Worm (Caenorhabditis elegans) whole organism, L1 larva: ENCODE data around the gene pho-9.

ENCODE experiments used
- C34B4.2 ChIP-seq: sonication (generic microtip); optimal IDR thresholded peaks from 2 replicates; lab custom pipeline; 2017; ENCODE audit warnings: mild to moderate bottlenecking, missing genetic modification characterization, missing compliant biosample characterization
- F16B12.6 ChIP-seq: fragments of 150-350 bp; optimal IDR thresholded peaks from 2 replicates; lab custom pipeline; 2014; ENCODE audit warnings: missing biosample characterization, missing genetic modification characterization
- Y116A8C.19 ChIP-seq: sonication (generic microtip); optimal IDR thresholded peaks from 2 replicates; lab custom pipeline; 2016; ENCODE audit warnings: missing compliant biosample characterization, missing genetic modification characterization, borderline replicate concordance
- aha-1 ChIP-seq: fragments of 150-350 bp; optimal IDR thresholded peaks from 2 replicates; lab custom pipeline; 2014; ENCODE audit warnings: missing biosample characterization, missing genetic modification characterization
- alr-1 ChIP-seq: fragments of 200-800 bp; sonication (Bioruptor generic); optimal IDR thresholded peaks from 2 replicates; lab custom pipeline; 2018; ENCODE audit warnings: borderline replicate concordance, mild to moderate bottlenecking, missing genetic modification characterization, missing compliant biosample characterization
- aly-2 ChIP-seq: fragments of 150-350 bp; optimal IDR thresholded peaks from 2 replicates; lab custom pipeline; 2014; ENCODE audit warnings: missing biosample characterization, missing genetic modification characterization
- ama-1 ChIP-seq: fragments of 150-350 bp; optimal IDR thresholded peaks from 2 replicates; lab custom pipeline; 2014
- ceh-8 ChIP-seq: fragments of 200-800 bp; sonication (Bioruptor generic); optimal IDR thresholded peaks from 2 replicates; lab custom pipeline; 2018; ENCODE audit warnings: mild to moderate bottlenecking, missing genetic modification characterization, moderate library complexity, missing compliant biosample characterization
- ceh-82 ChIP-seq, 3 experiments: fragments of 150-350 bp in 1 of 3; sonication (generic microtip) in 2 of 3; optimal IDR thresholded peaks; 2 replicates each; lab custom pipeline; 2014 to 2017; ENCODE audit warnings: missing biosample characterization in 3 of 3, missing genetic modification characterization in 3 of 3
- ceh-88 ChIP-seq: fragments of 200-800 bp; sonication (Bioruptor generic); IDR thresholded peaks from 2 replicates; pipeline ENCODE4 v1.3.6; 2022; ENCODE audit warnings: missing genetic modification characterization, missing compliant biosample characterization
- efl-3 ChIP-seq: fragments of 200-800 bp; sonication (Bioruptor generic); optimal IDR thresholded peaks from 2 replicates; lab custom pipeline; 2018; ENCODE audit warnings: mild to moderate bottlenecking, missing genetic modification characterization, missing compliant biosample characterization
- elt-2 ChIP-seq: sonication (generic microtip); optimal IDR thresholded peaks from 2 replicates; lab custom pipeline; 2016; ENCODE audit warnings: missing genetic modification characterization, mild to moderate bottlenecking, inconsistent platforms, missing compliant biosample characterization, missing genetic modification reagents
- elt-3 ChIP-seq, 6 experiments: fragments of 150-350 bp in 1 of 6; sonication (generic microtip); optimal IDR thresholded peaks; 2 replicates each; lab custom pipeline; 2017 to 2018; ENCODE audit warnings: missing biosample characterization in 6 of 6, missing genetic modification characterization in 6 of 6, inconsistent platforms in 1 of 6
- fkh-8 ChIP-seq: sonication (generic microtip); optimal IDR thresholded peaks from 2 replicates; lab custom pipeline; 2016; ENCODE audit warnings: mild to moderate bottlenecking, missing genetic modification characterization, missing compliant biosample characterization
- hlh-17 ChIP-seq: fragments of 200-800 bp; sonication (Bioruptor generic); optimal IDR thresholded peaks from 2 replicates; lab custom pipeline; 2018; ENCODE audit warnings: missing genetic modification characterization, mild to moderate bottlenecking, missing compliant biosample characterization, moderate library complexity, borderline replicate concordance
- isw-1 ChIP-seq: fragments of 200-800 bp; sonication (Bioruptor generic); IDR thresholded peaks from 2 replicates; pipeline ENCODE4 v1.3.6; 2022; ENCODE audit warnings: missing genetic modification characterization, missing compliant biosample characterization
- lin-13 ChIP-seq: fragments of 150-350 bp; optimal IDR thresholded peaks from 2 replicates; lab custom pipeline; 2014; ENCODE audit warnings: missing biosample characterization, missing genetic modification reagents, missing genetic modification characterization
- lin-15B ChIP-seq: fragments of 150-350 bp; sonication (generic microtip); optimal IDR thresholded peaks from 3 replicates; lab custom pipeline; 2014; ENCODE audit warnings: missing biosample characterization, missing genetic modification characterization
- lin-35 ChIP-seq, 2 experiments: fragments of 150-350 bp; optimal IDR thresholded peaks; 2 replicates each; lab custom pipeline; 2014; ENCODE audit warnings: missing biosample characterization in 2 of 2, missing genetic modification characterization in 2 of 2, missing genetic modification reagents in 2 of 2
- lin-39 ChIP-seq: fragments of 150-350 bp; optimal IDR thresholded peaks from 2 replicates; lab custom pipeline; 2014; ENCODE audit warnings: missing biosample characterization, missing genetic modification reagents, missing genetic modification characterization
- mab-9 ChIP-seq: fragments of 200-800 bp; sonication (Bioruptor generic); IDR thresholded peaks from 2 replicates; pipeline ENCODE4 v1.3.6; 2022; ENCODE audit warnings: missing genetic modification reagents, missing genetic modification characterization, missing compliant biosample characterization
- mdl-1 ChIP-seq, 2 experiments: fragments of 150-350 bp; optimal IDR thresholded peaks; 2 replicates each; lab custom pipeline; 2014 to 2017; ENCODE audit warnings: missing biosample characterization in 2 of 2, missing genetic modification characterization in 2 of 2, inconsistent platforms in 1 of 2
- mef-2 ChIP-seq: fragments of 150-350 bp; optimal IDR thresholded peaks from 2 replicates; lab custom pipeline; 2014; ENCODE audit warnings: missing biosample characterization, missing genetic modification characterization
- nhr-11 ChIP-seq: fragments of 150-350 bp; optimal IDR thresholded peaks from 2 replicates; lab custom pipeline; 2014; ENCODE audit warnings: missing biosample characterization, missing genetic modification characterization
- nhr-12 ChIP-seq: sonication (generic microtip); optimal IDR thresholded peaks from 2 replicates; lab custom pipeline; 2017; ENCODE audit warnings: missing biosample characterization, missing genetic modification characterization
- nhr-19 ChIP-seq: fragments of 200-800 bp; sonication (Bioruptor generic); conservative IDR thresholded peaks from 2 replicates; pipeline ENCODE4 v1.3.6; 2022; ENCODE audit warnings: missing genetic modification characterization, missing compliant biosample characterization
- nhr-76 ChIP-seq: sonication (generic microtip); optimal IDR thresholded peaks from 2 replicates; lab custom pipeline; 2017; ENCODE audit warnings: missing biosample characterization, missing genetic modification characterization
- nhr-77 ChIP-seq: fragments of 150-350 bp; optimal IDR thresholded peaks from 2 replicates; lab custom pipeline; 2014; ENCODE audit warnings: missing biosample characterization, missing genetic modification characterization
- nhr-85 ChIP-seq: sonication (generic microtip); peaks from one replicate; lab custom pipeline; 2016; ENCODE audit warnings: missing genetic modification characterization, inconsistent platforms, missing compliant biosample characterization
- pag-3 ChIP-seq: sonication (generic microtip); optimal IDR thresholded peaks from 2 replicates; lab custom pipeline; 2017; ENCODE audit warnings: missing genetic modification characterization, mild to moderate bottlenecking, missing compliant biosample characterization, antibody characterized with exemption, borderline replicate concordance; ENCODE audit not compliant: insufficient read depth
- pax-3 ChIP-seq: fragments of 200-800 bp; sonication (Bioruptor generic); optimal IDR thresholded peaks from 2 replicates; lab custom pipeline; 2018; ENCODE audit warnings: mild to moderate bottlenecking, missing genetic modification characterization, moderate library complexity, missing compliant biosample characterization
- skn-1 ChIP-seq: fragments of 150-350 bp; optimal IDR thresholded peaks from 2 replicates; lab custom pipeline; 2014; ENCODE audit warnings: missing biosample characterization, missing genetic modification characterization
- snpc-4 ChIP-seq: fragments of 150-350 bp; optimal IDR thresholded peaks from 2 replicates; lab custom pipeline; 2014; ENCODE audit warnings: missing biosample characterization, missing genetic modification characterization
- snu-23 ChIP-seq: sonication (generic microtip); optimal IDR thresholded peaks from 2 replicates; lab custom pipeline; 2016; ENCODE audit warnings: missing genetic modification characterization, missing compliant biosample characterization
- swsn-7 ChIP-seq: sonication (generic microtip); optimal IDR thresholded peaks from 2 replicates; lab custom pipeline; 2016; ENCODE audit warnings: missing genetic modification characterization, missing compliant biosample characterization
- tbx-2 ChIP-seq: sonication (generic microtip); optimal IDR thresholded peaks from 2 replicates; lab custom pipeline; 2016; ENCODE audit warnings: missing genetic modification characterization, missing compliant biosample characterization
- unc-62 ChIP-seq: fragments of 150-350 bp; optimal IDR thresholded peaks from 2 replicates; lab custom pipeline; 2014; ENCODE audit warnings: missing biosample characterization, missing genetic modification reagents, missing genetic modification characterization
- unc-86 ChIP-seq: sonication (generic microtip); optimal IDR thresholded peaks from 2 replicates; lab custom pipeline; 2016; ENCODE audit warnings: missing genetic modification characterization, missing compliant biosample characterization
- vab-15 ChIP-seq: sonication (generic microtip); optimal IDR thresholded peaks from 2 replicates; lab custom pipeline; 2017; ENCODE audit warnings: missing genotype, mild to moderate bottlenecking, missing genetic modification characterization, missing compliant biosample characterization
- xbp-1 ChIP-seq: sonication (generic microtip); optimal IDR thresholded peaks from 2 replicates; lab custom pipeline; 2016; ENCODE audit warnings: missing genetic modification characterization, missing compliant biosample characterization

Gene pho-9

DNA sequence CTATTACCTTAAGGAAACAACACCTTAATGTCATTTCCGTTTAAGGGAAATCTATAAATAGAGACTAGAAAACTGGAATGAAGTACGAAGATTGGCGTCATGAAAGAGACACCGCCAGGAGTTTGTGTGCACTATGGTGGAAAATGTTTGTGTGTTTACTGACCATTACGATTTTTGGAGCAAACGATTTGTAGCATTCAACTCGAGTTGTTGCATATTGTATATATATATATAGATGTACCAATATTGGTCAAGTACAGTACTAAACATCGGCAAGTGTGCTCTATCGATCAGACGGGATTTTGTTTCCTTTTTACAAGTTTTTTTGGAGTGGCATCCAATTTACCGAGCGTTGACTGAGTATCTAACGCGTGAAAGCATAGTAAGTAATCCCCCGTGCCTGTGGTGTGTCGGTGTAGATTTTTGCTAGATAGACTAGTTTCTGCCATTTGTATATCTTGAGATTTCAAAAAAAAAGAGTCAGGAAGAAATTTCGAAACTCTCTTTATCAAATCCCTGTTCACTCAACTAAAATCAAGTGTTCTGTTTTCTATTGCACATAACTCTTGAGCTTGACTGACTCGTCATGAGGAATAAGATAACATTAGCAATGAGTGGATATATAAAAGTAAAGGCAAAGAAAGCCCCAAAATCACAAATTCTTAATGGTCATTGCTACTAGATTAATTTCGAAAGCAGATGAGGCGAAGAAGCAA, 41.3 kb upstream of the pho-9 start, which contains the start of the genes twk-45 and Y71H2AM.25:
TSS of gene twk-45 (minus strand) at position 101 of the 716 bp plus-strand sequence.
TSS of gene Y71H2AM.25 (plus strand) at position 666 of the 716 bp plus-strand sequence.
- no peak for TF ChIP-seq lin-35 (GFP tag; optimal IDR thresholded peaks at IDR 0.05; lab: Kevin White, UChicago)
- no peak for TF ChIP-seq pag-3
- no peak for TF ChIP-seq skn-1 (tag; lab: Kevin White, UChicago)
- no peak for TF ChIP-seq tbx-2 (tag; lab: Kevin White, UChicago)
- TF ChIP-seq mdl-1 (tag; optimal IDR thresholded peaks at IDR 0.05; lab: Kevin White, UChicago), result no peak
- no peak for TF ChIP-seq nhr-19 (GFP tag; lab: Robert Waterston, UW)
- no peak for TF ChIP-seq C34B4.2 (tag; lab: Kevin White, UChicago)
- no peak for TF ChIP-seq nhr-77 (tag; lab: Kevin White, UChicago)
- TF ChIP-seq, all 84 proteins: peak for 0

DNA sequence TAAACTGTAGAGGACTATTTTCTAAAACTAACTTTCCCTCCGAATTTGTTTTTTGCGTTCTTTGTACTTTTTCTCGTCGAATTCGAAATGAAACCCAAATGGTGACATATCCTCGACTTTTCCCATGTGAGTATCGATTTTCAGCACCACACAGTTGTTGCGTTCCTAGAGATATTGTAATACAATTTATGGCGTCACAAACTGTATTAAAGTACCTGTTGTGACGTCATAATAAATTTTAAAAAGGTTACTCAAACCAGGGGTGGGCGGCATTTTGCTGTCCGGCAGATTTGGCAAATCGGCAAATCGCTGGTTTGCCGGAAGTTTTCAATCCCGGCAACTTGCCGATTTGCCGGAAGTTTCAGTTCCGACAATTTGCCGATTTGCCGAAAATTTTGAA, 40.1 kb upstream of the pho-9 start:
- no peak for TF ChIP-seq unc-86 (tag; lab: Kevin White, UChicago)
- no peak for TF ChIP-seq elt-3 (tag; optimal IDR thresholded peaks at IDR 0.05; lab: Kevin White, UChicago)
- TF ChIP-seq nhr-11 (tag; lab: Kevin White, UChicago), result no peak
- no peak for TF ChIP-seq vab-15 (tag; lab: Kevin White, UChicago)
- no peak for TF ChIP-seq pag-3
- TF ChIP-seq pax-3, result no peak
- no peak for TF ChIP-seq fkh-8 (tag; lab: Kevin White, UChicago)
- no peak for TF ChIP-seq F16B12.6
- TF ChIP-seq unc-62 (GFP tag; lab: Kevin White, UChicago), result no peak
- TF ChIP-seq swsn-7 (tag; lab: Kevin White, UChicago), result no peak
- TF ChIP-seq, all 84 proteins: peak for 0

DNA sequence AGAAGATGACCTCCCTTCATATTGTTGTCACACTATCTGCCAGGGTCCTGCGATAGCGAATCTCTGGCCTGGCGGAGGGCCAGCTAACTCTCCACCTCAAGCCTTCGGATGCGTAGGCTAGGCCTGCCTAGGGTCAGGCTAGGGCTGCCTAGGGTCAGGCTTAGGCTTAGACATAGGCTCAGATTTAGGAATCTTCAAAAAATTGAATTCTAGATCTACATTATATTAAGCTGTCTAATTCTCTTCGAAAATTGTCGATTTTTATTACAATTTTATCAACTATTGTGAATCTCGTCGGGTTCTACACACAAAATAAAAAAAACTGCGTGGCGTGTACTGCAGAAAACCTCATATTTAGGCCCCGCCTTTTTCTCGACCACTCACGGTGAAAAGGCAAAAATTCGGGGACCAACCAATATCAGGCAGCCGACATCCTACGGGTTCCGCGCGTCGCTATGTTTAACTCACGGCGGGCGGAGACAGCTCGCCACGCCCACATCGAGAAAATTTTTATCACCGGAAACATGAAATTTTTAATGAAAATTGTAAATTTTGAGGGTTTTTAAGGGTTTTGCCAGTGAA, 34.9 kb upstream of the pho-9 start:
- TF ChIP-seq snpc-4 (tag; lab: Kevin White, UChicago) (peak; percentile 6), nhr-19 (GFP tag; lab: Robert Waterston, UW) (peak; percentile 20; the same call in 1 of the 2 replicates), lin-39 (tag; lab: Kevin White, UChicago) (no peak)

DNA sequence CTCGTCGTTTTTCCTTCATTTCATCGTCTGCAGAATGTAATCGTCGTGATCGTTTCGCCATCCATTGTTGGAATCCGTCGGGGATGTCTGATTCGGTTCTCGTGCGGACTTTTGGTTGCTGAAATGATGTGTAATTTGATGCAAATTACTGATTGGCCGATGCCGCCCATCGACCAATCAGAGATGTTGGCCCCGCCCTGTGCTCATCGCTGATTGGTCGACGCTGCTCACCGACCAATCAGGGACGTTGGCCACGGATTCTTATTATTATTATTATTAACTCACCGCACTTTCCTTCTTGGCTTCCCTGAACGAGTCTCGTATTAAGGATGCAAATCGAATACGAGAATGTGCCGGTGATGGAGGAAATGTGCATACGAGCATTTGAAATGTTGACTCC, 33.4 kb upstream of the pho-9 start:
- TF ChIP-seq mab-9 (no peak), hlh-17 (GFP tag; lab: Kevin White, UChicago) (no peak), aha-1 (tag; lab: Kevin White, UChicago) (no peak), lin-13 (GFP tag; lab: Kevin White, UChicago) (no peak), unc-62 (GFP tag; lab: Kevin White, UChicago) (no peak), ceh-82 (tag; optimal IDR thresholded peaks at IDR 0.05; lab: Kevin White, UChicago) (no peak), lin-15B (tag; lab: Kevin White, UChicago) (no peak), nhr-76 (tag; lab: Kevin White, UChicago) (no peak), Y116A8C.19 (tag; lab: Kevin White, UChicago) (no peak), isw-1 (GFP tag; lab: Robert Waterston, UW) (no peak), pag-3 (no peak), aly-2 (no peak), alr-1 (no peak), F16B12.6 (no peak), xbp-1 (no peak), nhr-85 (tag; lab: Kevin White, UChicago) (no peak)

DNA sequence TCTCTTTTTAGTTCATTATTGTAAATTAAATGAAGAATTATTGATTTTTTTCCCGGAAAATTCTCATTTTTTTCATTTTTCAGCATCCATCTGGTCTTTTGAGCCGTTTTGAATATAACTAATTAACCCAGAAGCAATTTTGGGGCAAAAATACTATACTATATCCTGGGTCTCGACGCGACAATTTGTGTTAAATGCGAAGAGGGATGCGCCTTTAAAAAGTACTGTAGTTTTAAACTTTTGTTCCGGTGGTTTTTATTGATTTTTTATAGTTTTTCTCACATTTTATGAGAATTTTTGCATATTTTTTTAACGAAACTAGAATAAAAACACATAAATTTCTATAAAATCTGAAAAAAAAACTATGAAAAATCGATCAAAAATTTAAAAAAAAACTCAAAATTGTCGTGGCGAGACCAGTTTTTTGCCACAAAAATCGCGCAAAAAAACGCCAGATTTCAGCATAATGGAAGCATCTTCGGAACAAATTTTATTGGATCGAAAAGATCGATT, 27.4 kb upstream of the pho-9 start, which contains the start of gene tbcc-1:
TSS of gene tbcc-1 (plus strand) at position 463 of the 513 bp plus-strand sequence.
- TF ChIP-seq elt-2 (tag; lab: Kevin White, UChicago), result no peak
- no peak for TF ChIP-seq pax-3
- no peak for TF ChIP-seq efl-3 (GFP tag; lab: Kevin White, UChicago)
- TF ChIP-seq ceh-8 (GFP tag; lab: Kevin White, UChicago), result no peak
- no peak for TF ChIP-seq xbp-1
- no peak for TF ChIP-seq nhr-12 (tag; lab: Kevin White, UChicago)
- TF ChIP-seq nhr-76 (tag; lab: Kevin White, UChicago), result no peak
- no peak for TF ChIP-seq unc-86 (tag; lab: Kevin White, UChicago)
- no peak for TF ChIP-seq pag-3
- TF ChIP-seq snu-23 (GFP tag; lab: Kevin White, UChicago), result no peak
- no peak for TF ChIP-seq mef-2 (tag; lab: Kevin White, UChicago)
- TF ChIP-seq isw-1 (GFP tag; lab: Robert Waterston, UW), result no peak
- TF ChIP-seq ama-1 (lab: Kevin White, UChicago), result no peak
- TF ChIP-seq ceh-88 (GFP tag; lab: Robert Waterston, UW), result no peak
- TF ChIP-seq snpc-4 (tag; lab: Kevin White, UChicago), result no peak
- TF ChIP-seq unc-62 (GFP tag; lab: Kevin White, UChicago), result no peak
- no peak for TF ChIP-seq mdl-1 (tag; optimal IDR thresholded peaks at IDR 0.05; lab: Kevin White, UChicago)
- no peak for TF ChIP-seq nhr-77 (tag; lab: Kevin White, UChicago)
